Worm (Caenorhabditis elegans) whole organism, early embryonic: ENCODE results near the gene gly-10.

ENCODE experiments used
- aly-1 ChIP-seq: sonication (generic microtip); optimal IDR thresholded peaks from 2 replicates; lab custom pipeline; 2016; ENCODE audit warnings: missing genetic modification characterization, missing compliant biosample characterization
- ama-1 ChIP-seq: fragments of 150-350 bp; optimal IDR thresholded peaks from 2 replicates; lab custom pipeline; 2014
- ceh-13 ChIP-seq: fragments of 200-800 bp; sonication (Bioruptor generic); optimal IDR thresholded peaks from 2 replicates; lab custom pipeline; 2018; ENCODE audit warnings: mild to moderate bottlenecking, missing genetic modification characterization, missing compliant biosample characterization
- ets-7 ChIP-seq: sonication (generic microtip); optimal IDR thresholded peaks from 2 replicates; lab custom pipeline; 2016; ENCODE audit warnings: missing genotype, missing genetic modification characterization, missing compliant biosample characterization
- hmbx-1 ChIP-seq: sonication (generic microtip); optimal IDR thresholded peaks from 2 replicates; lab custom pipeline; 2016; ENCODE audit warnings: mild to moderate bottlenecking, missing genetic modification characterization, missing compliant biosample characterization
- hnd-1 ChIP-seq: sonication (generic microtip); optimal IDR thresholded peaks from 2 replicates; lab custom pipeline; 2016; ENCODE audit warnings: missing genetic modification characterization, missing compliant biosample characterization
- tra-4 ChIP-seq: sonication (generic microtip); optimal IDR thresholded peaks from 2 replicates; lab custom pipeline; 2017; ENCODE audit warnings: missing genetic modification characterization, missing compliant biosample characterization

- TF ChIP-seq hmbx-1 (tag; lab: Kevin White, UChicago) (no peak), ets-7 (tag; lab: Kevin White, UChicago) (no peak), aly-1 (tag; lab: Kevin White, UChicago) (no peak), tra-4 (no peak), ama-1 (lab: Kevin White, UChicago) (no peak), hnd-1 (tag; lab: Kevin White, UChicago) (no peak), ceh-13 (GFP tag; lab: Kevin White, UChicago) (no peak)
These were observed 2.8 kb upstream of the gly-10 start, which contains the start of gene Y45F10D.16 for ce11 chrIV:13776115-13776514.
